Worm (Caenorhabditis elegans): ENCODE data around the gene C25E10.7.

C25E10.7 gene

ce11 chrV:9051100-9051499 is at the start of gene C25E10.7:
C25E10.7 (minus strand) TSS chrV:9051200.
- TF ChIP-seq Y105C5A.15 (GFP tag; IDR thresholded peaks at IDR 0.05), result no peak
- TF ChIP-seq lin-1 (GFP tag; IDR thresholded peaks at IDR 0.05), result no peak
- no peak for TF ChIP-seq hlh-11 (tag; optimal IDR thresholded peaks at IDR 0.05)
- TF ChIP-seq mep-1 (tag; optimal IDR thresholded peaks at IDR 0.05), result no peak
- no peak for TF ChIP-seq daf-16 (GFP tag; optimal IDR thresholded peaks at IDR 0.05)
- no peak for TF ChIP-seq daf-16 (tag; optimal IDR thresholded peaks at IDR 0.05)
- no peak for TF ChIP-seq nhr-41 (GFP tag; IDR thresholded peaks at IDR 0.05)
- no peak for TF ChIP-seq lin-13 (GFP tag; optimal IDR thresholded peaks at IDR 0.05)
- TF ChIP-seq F26F4.8 (GFP tag; conservative IDR thresholded peaks at IDR 0.05), result no peak

- TF ChIP-seq dmd-6 (GFP tag; IDR thresholded peaks at IDR 0.05), result peak; percentile 12; the same call in 1 of the 2 replicates
- TF ChIP-seq hlh-30 (tag; optimal IDR thresholded peaks at IDR 0.05; ENCODE audit: insufficient read depth), result peak; percentile 51
- TF ChIP-seq nhr-25 (tag; optimal IDR thresholded peaks at IDR 0.05; ENCODE audit: borderline replicate concordance, insufficient read depth), result no peak
- no peak for TF ChIP-seq Y5F2A.4 (GFP tag; optimal IDR thresholded peaks at IDR 0.05)
- peak; percentile 94 for TF ChIP-seq nhr-28 (tag; optimal IDR thresholded peaks at IDR 0.05)
Observed at ce11 chrV:9098280-9098973, 47.4 kb upstream of the C25E10.7 start, which contains the start of gene F21C10.9. F21C10.9 (minus strand) TSS chrV:9098696.

- TF ChIP-seq daf-16 (GFP tag; optimal IDR thresholded peaks at IDR 0.05) (no peak), daf-16 (tag; optimal IDR thresholded peaks at IDR 0.05) (no peak), R02D3.7 (tag; optimal IDR thresholded peaks at IDR 0.05) (no peak), unc-39 (tag; optimal IDR thresholded peaks at IDR 0.05) (no peak), vab-7 (GFP tag; IDR thresholded peaks at IDR 0.05) (no peak), php-3 (GFP tag; IDR thresholded peaks at IDR 0.05) (peak; percentile 17; the same call in 1 of the 2 replicates), jun-1 (tag; optimal IDR thresholded peaks at IDR 0.05) (no peak), T26A8.4 (GFP tag; IDR thresholded peaks at IDR 0.05) (peak; percentile 18; the same call in 1 of the 2 replicates), aha-1 (tag) (peak; percentile 24), ama-1 (optimal IDR thresholded peaks at IDR 0.05) (peak; percentile 17), arid-1 (GFP tag; conservative IDR thresholded peaks at IDR 0.05) (no peak), mep-1 (tag; optimal IDR thresholded peaks at IDR 0.05) (peak; percentile 0), lin-38 (GFP tag; IDR thresholded peaks at IDR 0.05) (peak; percentile 39; the same call in 1 of the 2 replicates), mdl-1 (tag; optimal IDR thresholded peaks at IDR 0.05) (no peak), D1046.2 (GFP tag; IDR thresholded peaks at IDR 0.05) (no peak), daf-12 (tag; optimal IDR thresholded peaks at IDR 0.05) (no peak), ceh-20 (GFP tag; IDR thresholded peaks at IDR 0.05) (no peak), zfp-3 (GFP tag; conservative IDR thresholded peaks at IDR 0.05) (peak; percentile 63; the same call in 1 of the 2 replicates)
Observed at ce11 chrV:9097213-9097612, 46.2 kb upstream of the C25E10.7 start.

ce11 chrV:9096674-9097073 is 45.7 kb upstream of the C25E10.7 start:
- peak; percentile 27 for TF ChIP-seq ama-1 (optimal IDR thresholded peaks at IDR 0.05)
- peak; percentile 7 for TF ChIP-seq mxl-3 (GFP tag; optimal IDR thresholded peaks at IDR 0.05)
- no peak for TF ChIP-seq zip-2 (tag; optimal IDR thresholded peaks at IDR 0.05)
- peak; percentile 52 for TF ChIP-seq hlh-30 (tag; optimal IDR thresholded peaks at IDR 0.05; ENCODE audit: insufficient read depth)
- TF ChIP-seq D1046.2 (GFP tag; IDR thresholded peaks at IDR 0.05), result no peak
- no peak for TF ChIP-seq T20F7.1 (GFP tag; optimal IDR thresholded peaks at IDR 0.05)

Data from whole organism, L4 larva.